Worm (Caenorhabditis elegans): ENCODE results near the gene T05B9.2.

ce11 chrII:11246506-11246905 lies 9.1 kb upstream of the T05B9.2 start:
- TF ChIP-seq lin-39 (tag; optimal IDR thresholded peaks at IDR 0.05) = no peak
- TF ChIP-seq ama-1 (optimal IDR thresholded peaks at IDR 0.05) = no peak
- no peak for TF ChIP-seq ZK546.5 (tag; optimal IDR thresholded peaks at IDR 0.05)
- no peak for TF ChIP-seq ceh-16 (tag; optimal IDR thresholded peaks at IDR 0.05)
- TF ChIP-seq ztf-4 (tag; optimal IDR thresholded peaks at IDR 0.05) = no peak
- no peak for TF ChIP-seq tbx-2 (tag; optimal IDR thresholded peaks at IDR 0.05)
- TF ChIP-seq lsy-12 (tag; optimal IDR thresholded peaks at IDR 0.05) = no peak
- no peak for TF ChIP-seq nhr-43 (tag; optimal IDR thresholded peaks at IDR 0.05; ENCODE audit: poor library complexity, severe bottlenecking)
